Fruit fly (Drosophila melanogaster) whole organism, embryonic: Measurements from ENCODE around the gene loqs.

Source experiments
- ATbp ChIP-seq: fragments of 200-800 bp; sonication (Bioruptor generic); optimal IDR thresholded peaks from 2 replicates; lab custom pipeline; 2017; ENCODE audit warnings: missing biosample characterization, mild to moderate bottlenecking, missing genetic modification characterization, missing genetic modification reagents
- Atf3 ChIP-seq: fragments of 200-800 bp; sonication (Bioruptor generic); optimal IDR thresholded peaks from 3 replicates; lab custom pipeline; 2016; ENCODE audit warnings: missing biosample characterization, missing genetic modification characterization
- CG11695 ChIP-seq: fragments of 200-800 bp; sonication (Bioruptor generic); IDR thresholded peaks from 3 replicates; pipeline ENCODE4 v1.3.6; 2022; ENCODE audit warnings: missing biosample characterization, missing genetic modification characterization
- CG12219 ChIP-seq: fragments of 200-800 bp; sonication (Bioruptor generic); optimal IDR thresholded peaks from 3 replicates; lab custom pipeline; 2018; ENCODE audit warnings: missing biosample characterization, mild to moderate bottlenecking, missing genetic modification characterization
- CG13287 ChIP-seq: fragments of 200-800 bp; sonication (Bioruptor generic); IDR thresholded peaks from 2 replicates; pipeline ENCODE4 v1.3.6; 2022; ENCODE audit warnings: missing biosample characterization, missing genetic modification characterization; ENCODE audit not compliant: partially characterized antibody
- CG15073 ChIP-seq: fragments of 200-800 bp; sonication (Bioruptor generic); optimal IDR thresholded peaks from 2 replicates; lab custom pipeline; 2016; ENCODE audit warnings: missing biosample characterization, missing genetic modification characterization
- CG2202 ChIP-seq: fragments of 200-800 bp; sonication (Bioruptor generic); optimal IDR thresholded peaks from 2 replicates; lab custom pipeline; 2018; ENCODE audit warnings: missing biosample characterization, mild to moderate bottlenecking, missing genetic modification characterization
- CG30020 ChIP-seq: fragments of 200-800 bp; optimal IDR thresholded peaks from 2 replicates; lab custom pipeline; 2019; ENCODE audit warnings: missing biosample characterization, mild to moderate bottlenecking, missing genetic modification characterization, moderate library complexity
- CG30403 ChIP-seq: fragments of 200-800 bp; sonication (Bioruptor generic); optimal IDR thresholded peaks from 3 replicates; lab custom pipeline; 2016; ENCODE audit warnings: missing biosample characterization, missing genetic modification characterization
- CG33557 ChIP-seq: fragments of 200-800 bp; sonication (Bioruptor generic); optimal IDR thresholded peaks from 2 replicates; lab custom pipeline; 2019; ENCODE audit warnings: missing biosample characterization, mild to moderate bottlenecking, missing genetic modification characterization, moderate library complexity
- CG42726 ChIP-seq: fragments of 200-800 bp; sonication (Bioruptor generic); IDR thresholded peaks from 2 replicates; pipeline ENCODE4 v1.3.6; 2022; ENCODE audit warnings: missing biosample characterization, missing genetic modification characterization; ENCODE audit not compliant: partially characterized antibody
- CG4854 ChIP-seq: fragments of 200-800 bp; sonication (Bioruptor generic); optimal IDR thresholded peaks from 2 replicates; lab custom pipeline; 2016; ENCODE audit warnings: missing biosample characterization, missing genetic modification characterization, inconsistent platforms
- CG6791 ChIP-seq: fragments of 200-800 bp; sonication (Bioruptor generic); IDR thresholded peaks from 3 replicates; pipeline ENCODE4 v1.3.6; 2022; ENCODE audit warnings: missing biosample characterization, missing genetic modification characterization; ENCODE audit not compliant: partially characterized antibody
- CG7556 ChIP-seq: fragments of 200-800 bp; sonication (Bioruptor generic); optimal IDR thresholded peaks from 2 replicates; lab custom pipeline; 2017; ENCODE audit warnings: missing biosample characterization, mild to moderate bottlenecking, missing genetic modification characterization
- CG7928 ChIP-seq: fragments of 200-800 bp; sonication (Bioruptor generic); optimal IDR thresholded peaks from 2 replicates; lab custom pipeline; 2017; ENCODE audit warnings: missing biosample characterization, mild to moderate bottlenecking, missing genetic modification characterization
- CG8944 ChIP-seq: fragments of 200-800 bp; sonication (Bioruptor generic); optimal IDR thresholded peaks from 3 replicates; lab custom pipeline; 2016; ENCODE audit warnings: missing biosample characterization, missing genetic modification characterization
- CkIIα-i1 ChIP-seq: fragments of 200-800 bp; sonication (Bioruptor generic); IDR thresholded peaks from 2 replicates; pipeline ENCODE4 v1.3.6; 2022; ENCODE audit warnings: missing biosample characterization, missing genetic modification characterization
- Dp ChIP-seq: fragments of 200-800 bp; sonication (Bioruptor generic); optimal IDR thresholded peaks from 2 replicates; lab custom pipeline; 2018; ENCODE audit warnings: missing biosample characterization, mild to moderate bottlenecking, missing genetic modification characterization, moderate library complexity
- Elba2 ChIP-seq: fragments of 200-800 bp; sonication (Bioruptor generic); optimal IDR thresholded peaks from 3 replicates; lab custom pipeline; 2016; ENCODE audit warnings: missing biosample characterization, missing genetic modification characterization
- Hr78 ChIP-seq, 2 experiments: fragments of 200-800 bp in 1 of 2; fragments of >200 bp in 1 of 2; sonication (Bioruptor generic) in 1 of 2; optimal IDR thresholded peaks; 2 replicates each; lab custom pipeline; 2017 to 2019; ENCODE audit warnings: missing biosample characterization in 2 of 2, missing genetic modification characterization in 2 of 2, mild to moderate bottlenecking in 1 of 2, moderate library complexity in 1 of 2
- MTF-1 ChIP-seq: fragments of 200-800 bp; sonication (Bioruptor generic); optimal IDR thresholded peaks from 2 replicates; lab custom pipeline; 2018; ENCODE audit warnings: missing biosample characterization, mild to moderate bottlenecking, missing genetic modification characterization, borderline replicate concordance
- Mrtf ChIP-seq: fragments of 200-800 bp; sonication (Bioruptor generic); IDR thresholded peaks from 3 replicates; pipeline ENCODE4 v1.3.6; 2022; ENCODE audit warnings: missing biosample characterization, missing genetic modification characterization
- NC2β ChIP-seq: fragments of 200-800 bp; sonication (Bioruptor generic); optimal IDR thresholded peaks from 2 replicates; lab custom pipeline; 2016; ENCODE audit warnings: missing biosample characterization, missing genetic modification characterization
- Nf-YB ChIP-seq: fragments of 200-800 bp; sonication (Bioruptor generic); optimal IDR thresholded peaks from 3 replicates; lab custom pipeline; 2019; ENCODE audit warnings: missing biosample characterization, mild to moderate bottlenecking, missing genetic modification characterization, moderate library complexity
- Nf-YC ChIP-seq: fragments of 200-800 bp; optimal IDR thresholded peaks from 3 replicates; lab custom pipeline; 2019; ENCODE audit warnings: missing biosample characterization, mild to moderate bottlenecking, missing genetic modification characterization, moderate library complexity
- Oli ChIP-seq: fragments of 200-800 bp; sonication (Bioruptor generic); optimal IDR thresholded peaks from 2 replicates; lab custom pipeline; 2018; ENCODE audit warnings: missing biosample characterization, mild to moderate bottlenecking, missing genetic modification characterization, moderate library complexity
- Pdp1 ChIP-seq, 2 experiments: fragments of 200-800 bp; sonication (Bioruptor generic); optimal IDR thresholded peaks; 3 replicates each; lab custom pipeline; 2016; ENCODE audit warnings: missing biosample characterization in 2 of 2, missing genetic modification characterization in 2 of 2, mild to moderate bottlenecking in 1 of 2, moderate library complexity in 1 of 2
- Poxn ChIP-seq: fragments of 200-800 bp; sonication (Bioruptor generic); IDR thresholded peaks from 2 replicates; pipeline ENCODE4 v1.3.6; 2022; ENCODE audit warnings: missing biosample characterization, missing genetic modification characterization
- YL-1 ChIP-seq: fragments of 200-800 bp; sonication (Bioruptor generic); optimal IDR thresholded peaks from 3 replicates; lab custom pipeline; 2017; ENCODE audit warnings: missing biosample characterization, mild to moderate bottlenecking, missing genetic modification characterization
- ab ChIP-seq: fragments of 200-800 bp; sonication (Bioruptor generic); optimal IDR thresholded peaks from 2 replicates; lab custom pipeline; 2016; ENCODE audit warnings: missing biosample characterization, missing genetic modification characterization
- crp ChIP-seq, 2 experiments: fragments of 200-800 bp; sonication (Bioruptor generic); optimal IDR thresholded peaks; 2 replicates in 1 of 2; 3 replicates in 1 of 2; lab custom pipeline; 2017; ENCODE audit warnings: missing biosample characterization in 2 of 2, missing genetic modification characterization in 2 of 2, mild to moderate bottlenecking in 1 of 2, moderate library complexity in 1 of 2
- dm ChIP-seq: fragments of 200-800 bp; sonication (Bioruptor generic); optimal IDR thresholded peaks from 3 replicates; lab custom pipeline; 2016; ENCODE audit warnings: missing biosample characterization, missing genetic modification characterization
- dpn ChIP-seq, 2 experiments: fragments of 200-800 bp; sonication (Bioruptor generic); optimal IDR thresholded peaks; 3 replicates each; lab custom pipeline; 2016; ENCODE audit warnings: missing biosample characterization in 2 of 2, missing genetic modification characterization in 2 of 2
- exex ChIP-seq: fragments of 200-800 bp; sonication (Bioruptor generic); optimal IDR thresholded peaks from 4 replicates; lab custom pipeline; 2018; ENCODE audit warnings: missing biosample characterization, mild to moderate bottlenecking, missing genetic modification characterization, moderate library complexity
- gcm2 ChIP-seq: fragments of 200-800 bp; sonication (Bioruptor generic); optimal IDR thresholded peaks from 2 replicates; lab custom pipeline; 2016; ENCODE audit warnings: missing biosample characterization, missing genetic modification characterization
- gfzf ChIP-seq: fragments of 200-800 bp; sonication (Bioruptor generic); optimal IDR thresholded peaks from 2 replicates; lab custom pipeline; 2016; ENCODE audit warnings: missing biosample characterization, mild to moderate bottlenecking, missing genetic modification characterization, moderate library complexity
- hkb ChIP-seq, 2 experiments: fragments of 200-800 bp in 1 of 2; fragments of >200 bp in 1 of 2; sonication (Bioruptor generic) in 1 of 2; IDR thresholded peaks in 1 of 2; optimal IDR thresholded peaks in 1 of 2; 2 replicates each; pipeline versions ENCODE4 v1.3.6 to Lab custom; 2017 to 2022; ENCODE audit warnings: missing biosample characterization in 1 of 2, missing genetic modification characterization in 1 of 2
- inv ChIP-seq: fragments of 200-800 bp; sonication (Bioruptor generic); IDR thresholded peaks from 2 replicates; pipeline ENCODE4 v1.3.6; 2022; ENCODE audit warnings: missing biosample characterization, missing genetic modification characterization; ENCODE audit not compliant: partially characterized antibody
- mirr ChIP-seq: fragments of 200-800 bp; sonication (Bioruptor generic); optimal IDR thresholded peaks from 3 replicates; lab custom pipeline; 2018; ENCODE audit warnings: missing biosample characterization, mild to moderate bottlenecking, missing genetic modification characterization
- nau ChIP-seq: fragments of 200-800 bp; sonication (Bioruptor generic); optimal IDR thresholded peaks from 3 replicates; lab custom pipeline; 2017; ENCODE audit warnings: missing biosample characterization, mild to moderate bottlenecking, missing genetic modification characterization, missing genetic modification reagents
- nerfin-1 ChIP-seq: fragments of 200-800 bp; sonication (Bioruptor generic); optimal IDR thresholded peaks from 3 replicates; lab custom pipeline; 2019; ENCODE audit warnings: missing biosample characterization, mild to moderate bottlenecking, missing genetic modification characterization, moderate library complexity
- pan ChIP-seq, 4 experiments: fragments of >200 bp in 3 of 4; fragments of 200-800 bp in 1 of 4; sonication (Bioruptor generic) in 1 of 4; optimal IDR thresholded peaks in 3 of 4; IDR thresholded peaks in 1 of 4; 2 replicates each; pipeline versions ENCODE4 v1.3.6 to Lab custom; 2017 to 2022; ENCODE audit warnings: missing biosample characterization in 2 of 4, missing genetic modification characterization in 2 of 4, mixed read lengths in 1 of 4
- phol ChIP-seq: fragments of 200-800 bp; sonication (Bioruptor generic); optimal IDR thresholded peaks from 3 replicates; lab custom pipeline; 2018; ENCODE audit warnings: missing biosample characterization, mild to moderate bottlenecking, missing genetic modification characterization, moderate library complexity
- unc-4 ChIP-seq: fragments of 200-800 bp; sonication (Bioruptor generic); IDR thresholded peaks from 2 replicates; pipeline ENCODE4 v1.3.6; 2022; ENCODE audit warnings: missing biosample characterization, missing genetic modification characterization; ENCODE audit not compliant: partially characterized antibody

The loqs gene

DNA sequence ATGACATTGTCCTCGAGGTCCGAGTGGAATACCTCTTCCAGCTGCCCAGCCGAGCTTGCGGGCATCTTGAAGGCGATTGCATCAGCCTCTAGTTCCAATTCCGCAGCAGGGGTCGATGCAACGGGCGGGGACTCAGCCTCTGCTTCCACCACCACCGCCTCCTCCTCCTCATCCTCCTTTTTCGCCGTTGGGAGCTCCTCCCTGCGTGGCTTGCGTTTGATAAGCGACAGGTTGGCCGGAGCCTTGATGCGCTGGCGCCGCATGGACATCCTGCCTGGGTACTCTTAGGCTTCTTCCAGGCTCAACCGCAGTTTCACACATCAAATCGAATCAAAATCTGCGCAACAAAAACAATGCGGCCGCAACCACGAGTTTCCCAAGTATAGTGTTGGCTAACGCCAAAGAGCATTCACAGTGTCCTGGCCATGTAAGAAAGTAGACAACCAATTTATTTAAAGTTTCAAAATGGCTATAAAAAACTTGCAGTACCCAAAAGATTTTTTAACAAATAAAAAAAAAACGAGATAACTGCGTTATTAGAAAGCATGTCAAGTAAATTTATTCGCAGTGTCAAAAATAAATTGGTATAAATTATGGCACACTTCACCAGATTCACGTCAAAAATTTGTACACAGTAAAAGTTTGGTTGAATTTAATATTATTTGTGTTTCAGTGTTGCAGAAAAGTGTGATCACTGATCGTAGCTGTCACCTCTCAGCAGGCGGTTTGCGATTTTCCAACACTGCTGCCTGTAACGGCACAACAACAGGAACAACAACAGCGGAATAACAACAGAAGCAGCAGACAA is 8.8 kb upstream of the loqs start, which contains the start of the genes Bdp1 and CG6565 (continued):
- TF ChIP-seq Elba2 (peak; percentile 92), Dp (GFP tag; lab: Kevin White, UChicago) (peak; percentile 25), hkb (optimal IDR thresholded peaks at IDR 0.05; lab: Kevin White, UChicago) (peak; percentile 91), hkb (GFP tag; IDR thresholded peaks at IDR 0.05; lab: Robert Waterston, UW) (peak; percentile 93), CG30020 (tag; lab: Kevin White, UChicago) (peak; percentile 84), CG2202 (tag; lab: Kevin White, UChicago) (peak; percentile 90), Atf3 (peak; percentile 98), pan (optimal IDR thresholded peaks at IDR 0.05; lab: Kevin White, UChicago) (no peak), pan (GFP tag; optimal IDR thresholded peaks at IDR 0.05 in 1 of 2, IDR thresholded peaks at IDR 0.05 in 1 of 2) (peak in 1 of 2 experiments; percentile 92), gfzf (GFP tag; lab: Kevin White, UChicago) (peak; percentile 33), Nf-YC (tag; lab: Kevin White, UChicago) (peak; percentile 84), dpn (GFP tag; optimal IDR thresholded peaks at IDR 0.05; lab: Kevin White, UChicago) (peak; percentile 98 to 99), Oli (tag; lab: Kevin White, UChicago) (peak; percentile 96), CG30403 (GFP tag; lab: Kevin White, UChicago) (peak; percentile 99), CG7928 (GFP tag; lab: Kevin White, UChicago) (peak; percentile 77), CG12219 (peak; percentile 82), YL-1 (GFP tag; lab: Kevin White, UChicago) (peak; percentile 94), MTF-1 (GFP tag; lab: Kevin White, UChicago) (peak; percentile 59), ab (GFP tag; lab: Kevin White, UChicago) (peak; percentile 97), CG6791 (GFP tag; lab: Robert Waterston, UW) (no peak), CG15073 (GFP tag; lab: Kevin White, UChicago) (peak; percentile 85), CG13287 (GFP tag; lab: Robert Waterston, UW) (peak; percentile 44; the same call in 1 of the 2 replicates), Mrtf (peak; percentile 92), dm (GFP tag; lab: Kevin White, UChicago) (peak; percentile 99), nerfin-1 (peak; percentile 92), unc-4 (no peak)

- TF ChIP-seq Pdp1 (GFP tag; optimal IDR thresholded peaks at IDR 0.05; lab: Kevin White, UChicago) (peak in 1 of 2 experiments; percentile 86), mirr (GFP tag; lab: Kevin White, UChicago) (peak; percentile 81), CkIIα-i1 (GFP tag; lab: Robert Waterston, UW) (no peak), exex (tag; lab: Kevin White, UChicago) (peak; percentile 99), nau (GFP tag; lab: Kevin White, UChicago) (no peak)
Observed at dm6 chr2L:13376086-13376485, 6.4 kb upstream of the loqs start.

- no peak for TF ChIP-seq CG42726 (GFP tag; lab: Robert Waterston, UW)
- TF ChIP-seq CG11695 (GFP tag; lab: Robert Waterston, UW): no peak
- TF ChIP-seq ATbp: no peak
- peak; percentile 65 for TF ChIP-seq CG33557 (GFP tag; lab: Kevin White, UChicago)
- no peak for TF ChIP-seq Hr78 (GFP tag; optimal IDR thresholded peaks at IDR 0.05; lab: Kevin White, UChicago)
- TF ChIP-seq NC2β (GFP tag; lab: Kevin White, UChicago): no peak
- peak; percentile 81 for TF ChIP-seq phol
- TF ChIP-seq CG7556: peak; percentile 70
- peak; percentile 43 for TF ChIP-seq CG8944
- TF ChIP-seq inv: peak; percentile 68
- peak in 1 of 2 experiments; percentile 39 for TF ChIP-seq crp (GFP tag; optimal IDR thresholded peaks at IDR 0.05; lab: Kevin White, UChicago)
- TF ChIP-seq Nf-YC (tag; lab: Kevin White, UChicago): peak; percentile 79
- TF ChIP-seq gcm2 (GFP tag; lab: Kevin White, UChicago): no peak
- TF ChIP-seq Poxn (GFP tag; lab: Robert Waterston, UW): no peak
- no peak for TF ChIP-seq Nf-YB (GFP tag; lab: Kevin White, UChicago)
- peak; percentile 31 for TF ChIP-seq CG4854
Observed at dm6 chr2L:13378488-13378964, 3.9 kb upstream of the loqs start, which contains the start of the genes CG9302 and beta'COP. Gene CG9302, minus strand, starts transcription at chr2L:13378538. Gene beta'COP, plus strand, starts transcription at chr2L:13378902.
